Fruit fly (Drosophila melanogaster) ovary, adult (tissue): ENCODE results near the gene Reg-2.

Experiments
- CG17801 ChIP-seq: fragments of 200-800 bp; optimal IDR thresholded peaks from 2 replicates; lab custom pipeline; 2019; ENCODE audit warnings: missing biosample characterization, mild to moderate bottlenecking, missing genetic modification characterization, moderate library complexity; ENCODE audit not compliant: partially characterized antibody

Reg-2 gene

DNA sequence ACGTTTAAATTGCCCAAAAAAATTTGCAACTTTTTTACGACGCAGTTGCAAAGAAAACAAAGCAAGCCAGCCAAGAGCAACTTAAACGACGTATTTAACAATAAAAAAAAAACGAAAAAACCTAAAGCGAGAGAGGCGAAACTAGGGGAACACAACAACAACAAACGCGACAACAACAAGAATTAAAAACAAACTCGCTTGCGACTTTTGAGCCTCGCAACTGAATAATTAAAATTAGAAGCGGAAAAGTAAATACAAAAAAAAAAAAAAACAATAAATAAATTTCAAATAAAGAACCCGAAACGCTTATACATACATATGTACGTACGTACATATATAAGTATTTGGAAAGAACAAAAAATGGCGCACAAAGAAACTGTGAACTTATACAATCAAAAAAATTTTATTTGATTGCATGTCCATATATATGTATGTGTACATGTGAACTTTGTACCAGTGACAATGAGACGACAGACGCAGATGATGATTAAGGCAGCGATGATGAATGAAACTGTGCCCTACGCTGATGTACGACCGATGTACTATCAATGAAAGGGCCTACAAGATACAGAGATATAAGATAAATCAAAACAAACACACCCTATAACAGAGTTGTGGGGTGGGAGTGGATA lies 22.4 kb upstream of the Reg-2 start:
- no peak for TF ChIP-seq CG17801 (GFP tag; lab: Kevin White, UChicago)

DNA sequence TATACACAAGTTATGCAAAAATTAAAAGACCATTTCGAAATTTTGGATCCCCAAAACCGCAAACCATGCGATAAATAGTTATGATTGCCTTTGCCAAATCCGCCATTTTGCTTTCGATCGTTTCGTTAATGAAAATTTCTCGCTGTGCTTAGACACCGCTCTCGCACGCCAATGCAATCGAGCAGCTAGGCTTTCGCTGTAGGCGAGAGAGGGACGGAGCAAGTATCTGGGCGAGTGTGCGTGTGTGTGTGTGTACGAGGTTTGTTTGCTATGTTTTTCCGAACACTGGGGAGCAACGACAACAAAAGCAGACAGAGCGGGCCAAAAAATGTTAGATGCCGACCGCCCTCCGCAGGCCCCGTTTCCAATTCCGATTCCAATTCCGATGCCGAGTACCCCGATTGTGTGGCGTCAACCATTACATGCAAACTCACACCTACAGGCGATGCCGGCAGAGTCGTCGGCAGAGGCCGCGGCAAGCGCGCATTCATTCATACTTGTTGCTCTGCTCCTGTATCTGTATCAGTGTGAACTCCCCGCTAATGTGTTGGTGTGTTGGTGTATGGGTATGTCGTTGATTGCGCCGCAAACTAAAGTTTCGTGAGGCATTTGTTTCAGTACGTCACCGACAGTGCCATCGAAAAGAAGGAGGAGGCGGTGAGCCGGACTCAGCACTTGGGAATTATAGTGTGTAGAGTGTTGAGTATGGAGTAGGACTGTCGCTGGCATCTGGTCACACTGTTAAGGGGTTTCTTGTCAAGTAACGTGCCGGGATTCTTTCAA lies 21.6 kb upstream of the Reg-2 start:
- peak; percentile 7 for TF ChIP-seq CG17801 (GFP tag; lab: Kevin White, UChicago)

DNA sequence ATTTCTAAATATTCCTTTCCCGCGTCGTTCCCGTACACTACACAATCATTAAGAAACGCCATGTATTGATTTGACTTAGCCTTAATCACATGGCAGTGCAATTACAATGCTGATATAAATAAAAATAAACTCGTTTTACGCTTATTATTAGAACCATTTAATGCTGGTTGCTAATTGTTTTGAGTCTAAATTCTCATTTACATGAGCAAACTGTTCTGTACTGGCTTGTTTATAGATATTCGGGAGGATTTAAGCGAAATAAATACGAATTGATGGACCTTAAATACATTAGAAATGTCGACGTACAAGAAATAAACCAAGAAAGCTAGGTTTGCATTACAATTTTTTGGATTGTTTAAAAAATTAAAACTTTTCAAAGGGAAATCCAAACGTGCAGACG lies 21.0 kb upstream of the Reg-2 start:
- TF ChIP-seq CG17801 (GFP tag; lab: Kevin White, UChicago) = no peak

DNA sequence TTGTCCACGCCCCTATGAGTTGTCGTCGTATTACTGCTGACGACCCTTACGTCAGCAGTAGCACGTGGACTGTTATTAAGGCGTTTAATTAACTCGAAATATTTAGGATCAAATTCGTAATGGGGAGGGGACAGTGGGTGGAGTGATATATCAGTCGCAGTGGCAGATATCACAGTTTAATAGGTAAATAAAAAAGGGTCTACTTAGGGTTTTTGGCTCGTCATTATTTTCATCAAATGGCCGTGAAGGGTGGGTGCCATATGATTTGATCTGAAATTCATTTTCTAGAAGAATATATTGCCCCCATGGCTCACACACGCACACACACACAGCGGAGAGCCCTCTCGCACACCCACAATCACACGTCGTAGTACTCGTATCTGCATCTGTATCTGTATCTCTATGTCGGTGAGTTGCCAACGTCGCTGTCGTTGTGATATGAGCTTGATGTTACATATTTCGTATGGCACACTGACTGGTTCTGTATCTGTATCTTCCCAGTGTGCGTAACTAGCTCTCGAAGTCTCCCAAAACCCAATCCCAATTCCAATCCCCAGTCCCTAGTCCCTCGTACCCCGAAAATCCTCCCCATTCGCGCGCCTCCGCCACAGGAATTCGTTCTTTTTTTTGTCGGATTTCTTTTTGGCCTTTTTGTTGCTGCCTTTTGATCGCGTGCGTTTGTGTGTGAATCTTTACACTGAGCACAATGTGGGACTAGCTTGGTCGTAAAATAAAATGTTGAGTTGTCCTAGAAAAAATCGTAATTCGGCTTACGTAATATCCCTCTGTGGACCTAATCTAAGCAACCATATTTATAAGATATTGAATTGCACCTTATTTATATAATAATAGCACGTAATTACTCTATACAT lies 20.4 kb upstream of the Reg-2 start:
- TF ChIP-seq CG17801 (GFP tag; lab: Kevin White, UChicago) = no peak

DNA sequence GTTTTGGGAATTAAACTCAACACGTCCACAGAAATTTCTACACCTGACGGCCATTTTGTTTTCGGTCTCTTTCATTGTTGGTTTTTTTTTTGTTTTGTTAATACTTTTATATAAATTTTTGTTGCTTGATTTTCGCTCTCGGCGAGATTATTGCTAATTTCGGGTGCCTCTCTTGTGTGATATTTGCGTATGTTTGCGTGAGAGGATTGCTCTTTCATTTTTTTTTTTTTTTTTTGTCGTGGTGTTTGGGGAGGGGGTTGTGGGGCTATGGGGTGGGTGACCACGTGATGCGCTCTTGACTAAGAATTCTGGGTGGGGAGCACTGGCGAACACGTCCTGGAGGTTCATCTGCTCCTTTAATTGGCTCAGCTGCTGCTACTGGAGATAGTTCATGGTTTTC lies 19.5 kb upstream of the Reg-2 start:
- no peak for TF ChIP-seq CG17801 (GFP tag; lab: Kevin White, UChicago)

DNA sequence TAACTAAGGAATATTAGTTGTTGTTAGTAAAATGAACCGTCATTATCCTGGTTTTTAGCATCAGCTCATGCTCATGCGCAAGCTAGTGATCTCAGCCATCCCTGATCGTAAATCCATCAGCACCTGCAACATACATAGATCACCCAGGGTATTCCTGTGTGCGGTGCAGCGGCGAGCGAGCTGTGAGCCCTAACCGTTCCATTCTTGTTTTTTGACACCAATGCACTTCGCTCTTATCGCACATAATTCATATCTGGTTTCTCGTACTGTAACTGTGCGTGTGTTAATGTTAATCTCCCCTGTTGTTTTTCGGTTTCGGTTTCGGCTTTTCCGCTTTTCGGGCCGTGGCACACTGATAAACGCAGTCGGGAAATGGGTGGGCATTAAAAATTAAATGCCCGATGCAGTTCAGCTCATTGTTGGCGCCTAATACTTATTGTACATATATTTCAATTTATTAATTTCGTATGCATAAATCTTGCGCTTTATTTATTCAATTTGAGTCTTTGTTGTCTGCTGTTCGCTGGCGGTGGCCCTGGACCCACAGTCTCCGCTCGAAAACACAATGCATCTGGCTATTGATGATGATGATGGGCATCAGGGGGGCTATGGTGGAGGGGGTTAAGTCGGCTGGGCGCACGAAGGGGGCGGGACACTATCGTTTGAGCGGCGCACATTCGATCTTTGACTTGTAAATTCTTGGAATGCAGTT lies 18.0 kb upstream of the Reg-2 start:
- TF ChIP-seq CG17801 (GFP tag; lab: Kevin White, UChicago) = no peak

DNA sequence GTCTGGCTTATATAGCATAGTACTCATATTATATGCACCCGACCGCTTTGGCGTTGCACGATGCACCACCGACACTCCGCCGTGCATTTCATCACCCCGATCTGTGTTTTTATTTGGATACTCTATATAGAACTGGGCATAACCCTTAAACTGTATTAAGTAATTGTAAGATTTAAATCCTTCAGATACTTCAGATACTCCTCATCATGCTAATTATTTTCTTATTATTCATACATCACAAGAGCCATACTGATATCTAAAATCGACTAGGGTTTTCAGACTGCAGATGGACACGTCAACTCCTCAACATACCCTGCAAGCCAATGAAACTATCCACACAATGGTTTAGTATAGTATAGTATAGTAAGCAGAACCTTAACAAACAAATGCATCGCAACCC lies 17.2 kb upstream of the Reg-2 start:
- TF ChIP-seq CG17801 (GFP tag; lab: Kevin White, UChicago) = no peak

DNA sequence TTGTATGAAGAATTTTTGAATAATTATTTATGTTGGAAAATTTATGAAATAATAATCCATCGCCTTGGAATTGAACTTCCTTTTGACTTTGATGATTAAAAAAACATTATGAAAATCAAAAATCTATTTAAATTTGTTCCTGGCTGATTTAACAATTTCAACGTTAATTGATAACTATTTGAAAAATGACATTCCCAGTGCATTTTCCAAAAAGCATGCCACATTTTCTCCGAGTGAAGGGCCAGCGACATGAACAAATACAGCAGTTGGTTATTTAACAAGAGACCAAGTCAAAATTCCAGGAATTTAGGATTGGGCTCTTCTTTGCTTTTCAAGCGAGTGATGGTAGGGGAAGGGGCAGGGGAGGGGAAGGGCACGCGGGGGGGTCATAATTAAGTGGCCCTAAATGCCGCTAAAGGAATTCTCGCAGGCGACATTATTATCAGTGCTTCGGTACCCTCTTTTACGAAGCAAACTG lies 16.0 kb upstream of the Reg-2 start:
- TF ChIP-seq CG17801 (GFP tag; lab: Kevin White, UChicago) = no peak

DNA sequence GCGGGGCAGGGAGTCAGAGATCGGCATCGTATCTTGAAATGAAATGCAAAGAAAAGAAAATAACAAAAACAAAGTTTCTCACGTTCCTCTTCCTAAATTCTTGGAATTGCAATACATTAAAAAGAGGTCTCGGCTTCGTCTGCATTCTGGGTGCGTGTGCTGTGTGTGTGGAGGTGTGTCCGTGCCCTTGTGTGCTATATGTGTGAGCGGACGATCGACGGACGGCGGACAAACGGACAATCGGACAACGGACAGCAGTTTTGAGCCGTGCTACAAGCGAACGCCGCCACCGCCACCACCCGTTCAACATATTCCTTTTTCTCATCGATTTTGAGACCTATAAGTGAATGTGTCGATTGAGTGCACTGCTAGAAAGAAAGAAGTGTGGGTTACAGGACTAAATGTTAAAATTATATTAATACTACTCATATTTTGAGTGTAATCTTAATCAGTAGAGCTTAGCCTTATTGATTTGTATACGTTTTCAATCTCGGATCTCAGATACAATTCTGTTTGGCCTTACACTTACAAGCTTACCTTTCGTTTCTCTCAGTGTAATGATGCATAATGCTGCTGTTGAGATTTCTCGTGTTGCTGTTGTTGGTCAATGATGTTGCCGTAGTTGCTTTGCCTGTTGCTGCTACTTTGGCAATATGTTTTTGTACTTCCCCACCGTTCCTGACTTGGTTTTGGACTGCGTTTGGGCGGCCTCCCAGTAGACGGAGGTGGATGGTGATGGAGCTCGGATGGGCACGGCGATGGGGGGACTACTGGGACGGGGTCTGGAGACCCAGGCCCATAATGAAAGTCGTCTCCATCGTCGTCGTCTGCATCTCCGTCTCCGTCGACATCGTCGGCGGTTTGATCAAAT lies 15.0 kb upstream of the Reg-2 start:
- no peak for TF ChIP-seq CG17801 (GFP tag; lab: Kevin White, UChicago)

DNA sequence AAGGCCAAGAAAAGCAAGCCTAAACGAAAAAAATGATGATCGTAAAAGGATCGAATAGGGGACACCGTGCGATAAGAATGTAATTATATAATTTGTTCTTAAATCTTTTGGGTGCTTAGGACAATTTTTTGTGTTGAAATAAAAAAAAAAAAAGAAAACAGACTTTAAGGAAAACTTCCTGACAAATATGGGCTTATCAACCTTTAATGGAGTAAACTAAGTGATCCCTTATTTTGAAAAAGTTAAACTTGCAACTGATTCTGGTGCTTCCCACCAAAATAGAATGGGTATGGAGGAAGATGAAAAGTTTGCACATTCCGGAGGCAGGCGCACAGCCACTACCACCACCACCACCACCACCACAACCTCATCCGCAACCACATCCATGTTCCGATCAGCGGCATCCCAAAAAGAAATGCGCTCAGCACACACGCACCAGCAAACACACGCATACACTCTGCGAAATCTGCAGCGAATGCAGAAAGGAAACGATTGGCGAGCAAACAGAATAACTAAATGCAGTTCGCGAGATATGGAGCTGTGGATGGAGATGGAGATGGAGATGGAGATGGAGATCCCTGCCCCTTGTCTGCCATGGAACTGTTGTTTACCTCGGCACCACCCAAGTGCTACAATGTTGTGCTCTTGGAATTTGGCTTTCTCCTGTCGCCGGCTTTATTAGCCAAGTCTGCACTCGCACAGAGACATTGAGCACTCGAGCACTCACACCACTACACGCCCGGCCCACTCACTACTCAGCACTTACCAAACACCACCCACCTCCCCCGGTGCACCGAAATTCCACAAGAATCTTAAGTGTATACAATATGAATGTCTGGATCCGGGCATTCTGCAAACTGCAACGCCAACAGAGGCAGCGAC lies 13.3 kb upstream of the Reg-2 start:
- TF ChIP-seq CG17801 (GFP tag; lab: Kevin White, UChicago) = no peak

DNA sequence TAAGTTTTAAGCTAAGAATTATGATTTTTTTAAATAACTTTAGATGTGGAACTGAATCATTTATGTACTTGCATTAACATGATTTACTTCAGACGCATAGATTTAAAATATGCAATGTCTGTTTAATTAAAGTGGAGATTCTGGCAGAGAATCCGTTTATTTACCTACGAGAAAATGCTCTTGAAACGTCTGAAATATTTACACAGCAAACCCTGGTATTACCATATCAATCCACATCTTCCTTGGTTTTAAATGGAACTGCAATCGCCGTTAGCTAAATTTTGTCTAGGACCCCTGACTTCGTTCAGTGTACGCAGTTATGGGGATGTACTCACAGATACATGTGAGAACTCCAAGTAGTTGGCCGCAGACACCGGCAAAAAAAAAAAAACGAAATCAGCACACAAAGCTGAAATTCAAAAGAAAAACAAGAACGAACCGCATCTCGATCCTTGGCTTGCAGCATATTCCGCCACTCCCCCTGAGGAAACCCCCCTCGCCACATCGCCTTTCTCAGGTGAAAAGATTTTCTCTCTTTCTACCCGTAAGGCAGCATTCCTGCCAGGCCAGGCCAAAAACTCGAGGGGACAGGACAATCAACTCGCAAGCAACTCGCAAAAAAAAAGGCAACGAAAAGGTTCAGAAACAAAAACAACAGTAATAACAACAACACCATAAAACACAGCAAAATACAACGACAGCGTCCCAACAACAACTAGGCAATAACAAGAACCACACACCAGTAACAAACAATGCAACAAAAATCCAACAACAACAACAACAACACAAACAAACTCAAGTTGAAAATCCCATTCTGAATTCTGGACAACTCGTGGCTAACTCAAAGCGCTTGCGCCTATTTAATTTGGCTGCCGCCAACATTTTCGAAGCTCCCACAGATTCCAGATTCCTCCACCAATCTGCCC lies 12.2 kb upstream of the Reg-2 start:
- no peak for TF ChIP-seq CG17801 (GFP tag; lab: Kevin White, UChicago)

DNA sequence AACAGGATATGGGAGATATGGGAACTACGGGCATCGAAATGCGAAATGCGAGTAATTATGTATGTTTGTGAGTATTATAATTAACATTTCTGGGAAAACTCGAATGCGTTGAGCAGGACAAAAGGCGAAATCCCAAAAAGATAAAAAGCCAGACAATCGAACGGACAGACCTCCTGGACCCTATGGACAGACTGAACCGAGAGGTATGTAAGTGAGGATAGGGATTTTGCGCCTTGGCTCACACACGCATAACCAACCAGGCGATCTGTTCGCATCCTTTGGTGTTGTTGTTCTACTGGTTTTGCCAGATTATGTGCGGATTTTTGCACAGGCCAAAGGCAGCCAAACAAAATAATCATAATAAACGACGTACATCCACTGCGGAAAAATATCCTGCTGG lies 11.6 kb upstream of the Reg-2 start:
- no peak for TF ChIP-seq CG17801 (GFP tag; lab: Kevin White, UChicago)
